Fruit fly (Drosophila melanogaster): ENCODE results near the gene CG16989.

Gene CG16989

dm6 chrX:769639-770124, 23.3 kb upstream of the CG16989 start, which contains the start of gene fz3:
fz3 (plus strand) TSS chrX:769945.
- peak; percentile 58 for TF ChIP-seq CG32264 (GFP tag; optimal IDR thresholded peaks at IDR 0.05)
- TF ChIP-seq woc (GFP tag; optimal IDR thresholded peaks at IDR 0.05) = peak; percentile 63
- peak; percentile 73 for TF ChIP-seq Hr83 (GFP tag; optimal IDR thresholded peaks at IDR 0.05; ENCODE audit: poor library complexity, severe bottlenecking)
- TF ChIP-seq tai (GFP tag; optimal IDR thresholded peaks at IDR 0.05) = no peak
- no peak for TF ChIP-seq pan (optimal IDR thresholded peaks at IDR 0.05)
- TF ChIP-seq Myc (optimal IDR thresholded peaks at IDR 0.05) = no peak
- no peak for TF ChIP-seq GATAd (GFP tag; optimal IDR thresholded peaks at IDR 0.05)
- no peak for TF ChIP-seq Rel (GFP tag; optimal IDR thresholded peaks at IDR 0.05)
- peak; percentile 37 for TF ChIP-seq Rel (tag; optimal IDR thresholded peaks at IDR 0.05)
- no peak for TF ChIP-seq usp (GFP tag; optimal IDR thresholded peaks at IDR 0.05)
- TF ChIP-seq Vsx2 (GFP tag; optimal IDR thresholded peaks at IDR 0.05; ENCODE audit: partially characterized antibody) = no peak
- TF ChIP-seq Hnf4 (GFP tag; optimal IDR thresholded peaks at IDR 0.05) = peak; percentile 71
- peak; percentile 82 for TF ChIP-seq h (GFP tag; optimal IDR thresholded peaks at IDR 0.05)
- TF ChIP-seq dl (GFP tag; optimal IDR thresholded peaks at IDR 0.05; ENCODE audit: insufficient read depth in 1 of 2, partially characterized antibody in 2 of 2) = no peak
- no peak for TF ChIP-seq Dfd (GFP tag; optimal IDR thresholded peaks at IDR 0.05)
- TF ChIP-seq Jra (GFP tag; optimal IDR thresholded peaks at IDR 0.05) = peak; percentile 67
- TF ChIP-seq ey (GFP tag; optimal IDR thresholded peaks at IDR 0.05) = peak; percentile 74
- TF ChIP-seq HLH106 (tag; optimal IDR thresholded peaks at IDR 0.05) = peak; percentile 76
- TF ChIP-seq Hr78 (GFP tag; optimal IDR thresholded peaks at IDR 0.05) = no peak
- peak; percentile 77 for TF ChIP-seq br (GFP tag; optimal IDR thresholded peaks at IDR 0.05)
- no peak for TF ChIP-seq Abd-B (GFP tag; optimal IDR thresholded peaks at IDR 0.05)
- TF ChIP-seq brk (GFP tag; optimal IDR thresholded peaks at IDR 0.05) = no peak
- TF ChIP-seq rgr (GFP tag; optimal IDR thresholded peaks at IDR 0.05) = peak; percentile 78
- TF ChIP-seq Mio (GFP tag; optimal IDR thresholded peaks at IDR 0.05) = no peak
- TF ChIP-seq lola (GFP tag; optimal IDR thresholded peaks at IDR 0.05) = no peak
- peak; percentile 34 for TF ChIP-seq CG9705 (GFP tag; optimal IDR thresholded peaks at IDR 0.05)
- peak; percentile 42 for TF ChIP-seq Dif (GFP tag; optimal IDR thresholded peaks at IDR 0.05; ENCODE audit: partially characterized antibody)
- peak; percentile 75 for TF ChIP-seq Sp1 (GFP tag; optimal IDR thresholded peaks at IDR 0.05)
- peak in 1 of 2 experiments; percentile 78 for TF ChIP-seq foxo (GFP tag; optimal IDR thresholded peaks at IDR 0.05)
- TF ChIP-seq psq (GFP tag; optimal IDR thresholded peaks at IDR 0.05) = peak; percentile 77
- peak; percentile 88 for TF ChIP-seq fru (GFP tag; optimal IDR thresholded peaks at IDR 0.05)
- TF ChIP-seq sv (GFP tag; optimal IDR thresholded peaks at IDR 0.05) = no peak
- peak; percentile 32 for TF ChIP-seq dmrt93B (GFP tag; optimal IDR thresholded peaks at IDR 0.05)
- TF ChIP-seq CrebA (GFP tag; optimal IDR thresholded peaks at IDR 0.05; ENCODE audit: borderline replicate concordance) = no peak
- TF ChIP-seq OdsH (GFP tag; optimal IDR thresholded peaks at IDR 0.05) = peak; percentile 64
- no peak for TF ChIP-seq sage (GFP tag; optimal IDR thresholded peaks at IDR 0.05)
- TF ChIP-seq N (GFP tag; optimal IDR thresholded peaks at IDR 0.05) = no peak

dm6 chrX:771431-772064, 21.4 kb upstream of the CG16989 start:
- peak; percentile 34 for TF ChIP-seq fru (GFP tag; optimal IDR thresholded peaks at IDR 0.05)
- no peak for TF ChIP-seq Hnf4 (GFP tag; optimal IDR thresholded peaks at IDR 0.05)
- TF ChIP-seq Dfd (GFP tag; optimal IDR thresholded peaks at IDR 0.05) = no peak
- no peak for TF ChIP-seq Jra (GFP tag; optimal IDR thresholded peaks at IDR 0.05)

- TF ChIP-seq CG9705 (GFP tag; optimal IDR thresholded peaks at IDR 0.05) (no peak), N (GFP tag; optimal IDR thresholded peaks at IDR 0.05) (no peak), usp (GFP tag; optimal IDR thresholded peaks at IDR 0.05) (no peak), jim (GFP tag; optimal IDR thresholded peaks at IDR 0.05) (no peak)
Observed at dm6 chrX:772305-772986, 20.5 kb upstream of the CG16989 start.

Measured in whole organism, wandering third instar larva.